Worm (Caenorhabditis elegans) whole organism, L4 larva: ENCODE data around the gene ppm-1.G.

Experiments
- F37D6.2 ChIP-seq: sonication (generic microtip); optimal IDR thresholded peaks from 2 replicates; lab custom pipeline; 2016; ENCODE audit warnings: mild to moderate bottlenecking, missing genetic modification characterization, missing compliant biosample characterization
- F44E2.7 ChIP-seq: fragments of 200-800 bp; sonication (Bioruptor generic); IDR thresholded peaks from 2 replicates; pipeline ENCODE4 v2.1.2; 2022; ENCODE audit warnings: missing genetic modification characterization, missing compliant biosample characterization
- R02D3.7 ChIP-seq: fragments of 150-350 bp; sonication (generic microtip); optimal IDR thresholded peaks from 3 replicates; lab custom pipeline; 2014; ENCODE audit warnings: missing biosample characterization, missing genetic modification characterization
- Y48G9A.11 ChIP-seq: fragments of 200-800 bp; sonication (Bioruptor generic); IDR thresholded peaks from 2 replicates; pipeline ENCODE4 v1.3.6; 2022; ENCODE audit warnings: missing genetic modification reagents, missing genetic modification characterization, missing compliant biosample characterization
- Y5F2A.4 ChIP-seq: fragments of 200-800 bp; sonication (Bioruptor generic); optimal IDR thresholded peaks from 2 replicates; lab custom pipeline; 2018; ENCODE audit warnings: mild to moderate bottlenecking, missing genetic modification characterization, missing compliant biosample characterization
- ZK546.5 ChIP-seq, 2 experiments: sonication (generic microtip); optimal IDR thresholded peaks; 2 replicates each; lab custom pipeline; 2017; ENCODE audit warnings: missing biosample characterization in 2 of 2, missing genetic modification characterization in 2 of 2
- aha-1 ChIP-seq: fragments of 150-350 bp; peaks from one replicate; lab custom pipeline; 2014; ENCODE audit warnings: missing biosample characterization, missing genetic modification characterization
- ama-1 ChIP-seq: fragments of 150-350 bp; optimal IDR thresholded peaks from 2 replicates; lab custom pipeline; 2014; ENCODE audit warnings: inconsistent platforms, mixed read lengths
- attf-4 ChIP-seq: sonication (generic microtip); optimal IDR thresholded peaks from 3 replicates; lab custom pipeline; 2017; ENCODE audit warnings: missing biosample characterization, missing genetic modification characterization
- ceh-20 ChIP-seq: fragments of 200-800 bp; sonication (Bioruptor generic); IDR thresholded peaks from 2 replicates; pipeline ENCODE4 v1.3.6; 2022; ENCODE audit warnings: missing genetic modification reagents, missing genetic modification characterization, missing compliant biosample characterization
- ceh-32 ChIP-seq: sonication (generic microtip); optimal IDR thresholded peaks from 2 replicates; lab custom pipeline; 2016; ENCODE audit warnings: mild to moderate bottlenecking, missing genetic modification characterization, missing compliant biosample characterization; ENCODE audit not compliant: poor library complexity
- ceh-44 ChIP-seq: fragments of 200-800 bp; sonication (Bioruptor generic); IDR thresholded peaks from 2 replicates; pipeline ENCODE4 v1.3.6; 2022; ENCODE audit warnings: missing genetic modification reagents, missing genetic modification characterization, missing compliant biosample characterization
- ceh-62 ChIP-seq: sonication (generic microtip); optimal IDR thresholded peaks from 2 replicates; lab custom pipeline; 2017; ENCODE audit warnings: missing biosample characterization, missing genetic modification characterization
- ceh-82 ChIP-seq: sonication (generic microtip); optimal IDR thresholded peaks from 2 replicates; lab custom pipeline; 2017; ENCODE audit warnings: missing biosample characterization, missing genetic modification characterization
- ces-1 ChIP-seq: fragments of 150-350 bp; sonication (generic microtip); optimal IDR thresholded peaks from 4 replicates; lab custom pipeline; 2014; ENCODE audit warnings: missing biosample characterization, missing genetic modification reagents, missing genetic modification characterization
- cey-2 ChIP-seq: sonication (generic microtip); optimal IDR thresholded peaks from 3 replicates; lab custom pipeline; 2017; ENCODE audit warnings: missing genetic modification characterization, mild to moderate bottlenecking, missing compliant biosample characterization, antibody characterized with exemption, borderline replicate concordance; ENCODE audit not compliant: insufficient read depth
- daf-8 ChIP-seq: fragments of 200-800 bp; sonication (Bioruptor generic); IDR thresholded peaks from 2 replicates; pipeline ENCODE4 v1.3.6; 2022; ENCODE audit warnings: missing genetic modification characterization, missing compliant biosample characterization
- dmd-6 ChIP-seq: fragments of 200-800 bp; sonication (Bioruptor generic); IDR thresholded peaks from 2 replicates; pipeline ENCODE4 v1.3.6; 2022; ENCODE audit warnings: missing genetic modification reagents, missing genetic modification characterization, missing compliant biosample characterization
- dmd-9 ChIP-seq: fragments of 200-800 bp; sonication (Bioruptor generic); IDR thresholded peaks from 2 replicates; pipeline ENCODE4 v1.3.6; 2022; ENCODE audit warnings: missing genetic modification reagents, missing genetic modification characterization, missing compliant biosample characterization
- dpl-1 ChIP-seq: fragments of 150-350 bp; optimal IDR thresholded peaks from 2 replicates; lab custom pipeline; 2014; ENCODE audit warnings: missing biosample characterization, missing genetic modification reagents, missing genetic modification characterization
- dve-1 ChIP-seq: sonication (generic microtip); optimal IDR thresholded peaks from 2 replicates; lab custom pipeline; 2017; ENCODE audit warnings: antibody characterized with exemption, mild to moderate bottlenecking, missing genetic modification characterization, missing compliant biosample characterization; ENCODE audit not compliant: insufficient read depth
- egl-27 ChIP-seq: sonication (generic microtip); optimal IDR thresholded peaks from 3 replicates; lab custom pipeline; 2017; ENCODE audit warnings: missing biosample characterization, missing genetic modification reagents, missing genetic modification characterization
- fkh-10 ChIP-seq: fragments of 150-350 bp; optimal IDR thresholded peaks from 2 replicates; lab custom pipeline; 2014; ENCODE audit warnings: missing biosample characterization, missing genetic modification reagents, missing genetic modification characterization
- fos-1 ChIP-seq: fragments of 150-350 bp; optimal IDR thresholded peaks from 2 replicates; lab custom pipeline; 2014; ENCODE audit warnings: missing biosample characterization, missing genetic modification characterization
- hif-1 ChIP-seq, 2 experiments: sonication (generic microtip); optimal IDR thresholded peaks; 2 replicates each; lab custom pipeline; 2016 to 2017; ENCODE audit warnings: missing compliant biosample characterization in 2 of 2, missing genetic modification characterization in 2 of 2, missing genetic modification reagents in 2 of 2, missing genotype in 2 of 2, mild to moderate bottlenecking in 1 of 2
- hlh-11 ChIP-seq: fragments of 200-800 bp; sonication (Bioruptor generic); optimal IDR thresholded peaks from 2 replicates; lab custom pipeline; 2018; ENCODE audit warnings: mild to moderate bottlenecking, missing genetic modification characterization, missing compliant biosample characterization
- hmg-1.1 ChIP-seq: fragments of 200-800 bp; sonication (Bioruptor generic); IDR thresholded peaks from 2 replicates; pipeline ENCODE4 v1.3.6; 2022; ENCODE audit warnings: missing genetic modification reagents, missing genetic modification characterization, missing compliant biosample characterization
- lin-1 ChIP-seq: fragments of 200-800 bp; sonication (Bioruptor generic); IDR thresholded peaks from 2 replicates; pipeline ENCODE4 v1.3.6; 2022; ENCODE audit warnings: missing genetic modification reagents, missing genetic modification characterization, missing compliant biosample characterization
- lin-15B ChIP-seq: fragments of 150-350 bp; sonication (generic microtip); optimal IDR thresholded peaks from 3 replicates; lab custom pipeline; 2014; ENCODE audit warnings: missing biosample characterization, missing genetic modification characterization
- lin-29 ChIP-seq: fragments of 200-800 bp; sonication (Bioruptor generic); IDR thresholded peaks from 2 replicates; pipeline ENCODE4 v1.3.6; 2022; ENCODE audit warnings: missing genetic modification reagents, missing genetic modification characterization, missing compliant biosample characterization
- lin-38 ChIP-seq: fragments of 200-800 bp; sonication (Bioruptor generic); IDR thresholded peaks from 2 replicates; pipeline ENCODE4 v1.3.6; 2022; ENCODE audit warnings: missing genetic modification reagents, missing genetic modification characterization, missing compliant biosample characterization
- mdt-29 ChIP-seq: fragments of 200-800 bp; sonication (Bioruptor generic); IDR thresholded peaks from 2 replicates; pipeline ENCODE4 v1.3.6; 2022; ENCODE audit warnings: missing genetic modification reagents, missing genetic modification characterization, missing compliant biosample characterization
- nhr-10 ChIP-seq: fragments of 150-350 bp; optimal IDR thresholded peaks from 2 replicates; lab custom pipeline; 2014; ENCODE audit warnings: missing biosample characterization, missing genetic modification characterization
- nhr-11 ChIP-seq: fragments of 150-350 bp; optimal IDR thresholded peaks from 2 replicates; lab custom pipeline; 2014; ENCODE audit warnings: missing biosample characterization, missing genetic modification characterization
- nhr-237 ChIP-seq: sonication (generic microtip); optimal IDR thresholded peaks from 2 replicates; lab custom pipeline; 2017; ENCODE audit warnings: missing biosample characterization, missing genetic modification characterization
- nhr-25 ChIP-seq: sonication (generic microtip); optimal IDR thresholded peaks from 2 replicates; lab custom pipeline; 2017; ENCODE audit warnings: missing genetic modification characterization, mild to moderate bottlenecking, missing compliant biosample characterization, antibody characterized with exemption, moderate library complexity, borderline replicate concordance; ENCODE audit not compliant: insufficient read depth
- nhr-48 ChIP-seq: sonication (generic microtip); optimal IDR thresholded peaks from 2 replicates; lab custom pipeline; 2016; ENCODE audit warnings: mild to moderate bottlenecking, missing genetic modification characterization, missing compliant biosample characterization
- nhr-76 ChIP-seq: fragments of 150-350 bp; optimal IDR thresholded peaks from 2 replicates; lab custom pipeline; 2014; ENCODE audit warnings: missing biosample characterization, missing genetic modification characterization
- nhr-77 ChIP-seq: fragments of 150-350 bp; optimal IDR thresholded peaks from 2 replicates; lab custom pipeline; 2014; ENCODE audit warnings: missing biosample characterization, missing genetic modification characterization
- pha-4 ChIP-seq, 2 experiments: fragments of 150-350 bp in 1 of 2; fragments of 200-800 bp in 1 of 2; sonication (Bioruptor generic) in 1 of 2; IDR thresholded peaks in 1 of 2; optimal IDR thresholded peaks in 1 of 2; 2 replicates each; pipeline versions ENCODE4 v1.3.6 to Lab custom; 2014 to 2022; ENCODE audit warnings: missing genetic modification characterization in 2 of 2, missing genetic modification reagents in 2 of 2, missing biosample characterization in 1 of 2, missing compliant biosample characterization in 1 of 2
- set-16 ChIP-seq: fragments of 200-800 bp; sonication (Bioruptor generic); IDR thresholded peaks from 2 replicates; pipeline ENCODE4 v1.3.6; 2022; ENCODE audit warnings: missing genetic modification reagents, missing genetic modification characterization, missing compliant biosample characterization
- snpc-1.2 ChIP-seq: fragments of 200-800 bp; sonication (Bioruptor generic); IDR thresholded peaks from 2 replicates; pipeline ENCODE4 v1.3.6; 2022; ENCODE audit warnings: missing genetic modification reagents, missing genetic modification characterization, missing compliant biosample characterization
- spr-1 ChIP-seq: sonication (generic microtip); optimal IDR thresholded peaks from 2 replicates; lab custom pipeline; 2016; ENCODE audit warnings: mild to moderate bottlenecking, missing genetic modification characterization, missing compliant biosample characterization
- spr-3 ChIP-seq: fragments of 200-800 bp; sonication (Bioruptor generic); optimal IDR thresholded peaks from 2 replicates; lab custom pipeline; 2018; ENCODE audit warnings: mild to moderate bottlenecking, missing genetic modification characterization, missing compliant biosample characterization
- tag-97 ChIP-seq: fragments of 200-800 bp; sonication (Bioruptor generic); IDR thresholded peaks from 2 replicates; pipeline ENCODE4 v1.3.6; 2022; ENCODE audit warnings: missing genetic modification characterization, missing compliant biosample characterization
- unc-39 ChIP-seq: sonication (generic microtip); optimal IDR thresholded peaks from 2 replicates; lab custom pipeline; 2017; ENCODE audit warnings: missing biosample characterization, missing genetic modification characterization
- vab-7 ChIP-seq: fragments of 200-800 bp; sonication (Bioruptor generic); IDR thresholded peaks from 2 replicates; pipeline ENCODE4 v1.3.6; 2022; ENCODE audit warnings: missing genetic modification reagents, missing genetic modification characterization, missing compliant biosample characterization
- zip-2 ChIP-seq: fragments of 150-350 bp; optimal IDR thresholded peaks from 2 replicates; lab custom pipeline; 2014; ENCODE audit warnings: missing biosample characterization, missing genetic modification characterization
- ztf-11 ChIP-seq: fragments of 150-350 bp; optimal IDR thresholded peaks from 2 replicates; lab custom pipeline; 2014; ENCODE audit warnings: missing biosample characterization, missing genetic modification characterization

ppm-1.G gene

DNA sequence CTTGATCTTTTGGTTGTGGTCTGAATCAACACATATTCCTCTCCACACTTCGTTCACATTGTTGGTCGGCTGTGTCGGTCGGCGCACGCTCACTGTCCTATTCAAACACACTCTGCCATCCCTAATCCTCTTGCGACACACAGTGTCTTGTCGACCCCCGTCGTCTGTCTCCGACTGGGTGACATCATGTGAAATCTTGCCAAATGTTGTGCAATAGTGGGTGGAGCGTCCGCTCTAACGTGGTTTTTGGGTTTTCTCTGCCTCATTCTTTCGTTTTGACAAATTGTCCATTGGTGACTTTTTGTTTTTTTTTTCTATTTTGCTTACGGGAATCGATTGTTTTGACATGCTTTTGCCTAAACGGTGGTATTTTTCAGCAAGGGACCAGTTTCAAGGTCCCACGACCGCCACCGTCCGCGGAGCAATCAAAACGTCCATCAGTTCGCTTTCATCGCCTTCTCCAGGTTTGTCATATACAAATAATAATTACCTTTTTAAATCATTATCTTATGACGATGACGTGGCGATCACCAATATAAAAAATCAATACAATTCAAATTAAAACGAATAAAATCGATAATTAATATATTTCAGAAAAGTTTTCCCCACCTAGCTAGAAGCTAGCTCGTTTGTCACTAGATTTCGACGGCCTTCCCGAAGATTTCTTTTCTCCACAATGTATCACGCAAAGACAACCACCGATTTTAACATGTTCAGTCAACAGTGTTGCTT is 50.4 kb downstream of the ppm-1.G start (continued):
- peak; percentile 98 for TF ChIP-seq dve-1 (tag; lab: Kevin White, UChicago)
- peak; percentile 82 for TF ChIP-seq cey-2
- peak; percentile 98 for TF ChIP-seq hlh-11 (tag; lab: Kevin White, UChicago)
- peak; percentile 96 for TF ChIP-seq fkh-10 (GFP tag; lab: Kevin White, UChicago)
- peak; percentile 75 for TF ChIP-seq spr-1 (tag; lab: Kevin White, UChicago)
- no peak for TF ChIP-seq ceh-32 (tag; lab: Kevin White, UChicago)
- no peak for TF ChIP-seq ceh-82 (tag; lab: Kevin White, UChicago)
- TF ChIP-seq nhr-48 (tag; lab: Kevin White, UChicago): peak; percentile 83
- peak; percentile 96 for TF ChIP-seq nhr-11 (tag; lab: Kevin White, UChicago)
- TF ChIP-seq nhr-25: peak; percentile 92
- peak; percentile 88 for TF ChIP-seq nhr-10 (tag; lab: Kevin White, UChicago)
- peak; percentile 37 for TF ChIP-seq nhr-76 (tag; lab: Kevin White, UChicago)
- TF ChIP-seq dmd-9 (GFP tag; lab: Robert Waterston, UW): peak; percentile 72; the same call in 1 of the 2 replicates
- TF ChIP-seq ceh-44 (GFP tag; lab: Robert Waterston, UW): no peak
- no peak for TF ChIP-seq zip-2 (tag; lab: Kevin White, UChicago)
- TF ChIP-seq ZK546.5 (tag; optimal IDR thresholded peaks at IDR 0.05; lab: Kevin White, UChicago): peak in 1 of 2 experiments; percentile 38
- peak; percentile 78; the same call in 1 of the 2 replicates for TF ChIP-seq lin-1 (GFP tag; lab: Robert Waterston, UW)
- no peak for TF ChIP-seq R02D3.7
- peak; percentile 55; the same call in 1 of the 2 replicates for TF ChIP-seq set-16 (GFP tag; lab: Robert Waterston, UW)
- peak; percentile 97 for TF ChIP-seq ama-1
- peak; percentile 79 for TF ChIP-seq pha-4 (GFP tag; IDR thresholded peaks at IDR 0.05; lab: Robert Waterston, UW)
- TF ChIP-seq pha-4 (tag; optimal IDR thresholded peaks at IDR 0.05; lab: Kevin White, UChicago): peak; percentile 75
- no peak for TF ChIP-seq lin-29
- TF ChIP-seq dpl-1 (GFP tag; lab: Kevin White, UChicago): peak; percentile 69
- peak; percentile 70 for TF ChIP-seq lin-38 (GFP tag; lab: Robert Waterston, UW)
- TF ChIP-seq hif-1 (tag; optimal IDR thresholded peaks at IDR 0.05; lab: Kevin White, UChicago): peak; percentile 52 to 88
- no peak for TF ChIP-seq unc-39 (tag; lab: Kevin White, UChicago)
- no peak for TF ChIP-seq daf-8 (GFP tag; lab: Robert Waterston, UW)
- TF ChIP-seq spr-3: no peak
- no peak for TF ChIP-seq egl-27 (tag; lab: Kevin White, UChicago)
- TF ChIP-seq tag-97 (GFP tag; lab: Robert Waterston, UW): no peak
- no peak for TF ChIP-seq nhr-237 (tag; lab: Kevin White, UChicago)
- TF ChIP-seq lin-15B (tag; lab: Kevin White, UChicago): no peak
- peak; percentile 50; the same call in 1 of the 2 replicates for TF ChIP-seq vab-7
- TF ChIP-seq snpc-1.2: no peak
- TF ChIP-seq F44E2.7 (GFP tag; lab: Robert Waterston, UW): no peak
- peak; percentile 88 for TF ChIP-seq ceh-20
- peak; percentile 32 for TF ChIP-seq F37D6.2 (tag; lab: Kevin White, UChicago)
- TF ChIP-seq ztf-11 (tag; lab: Kevin White, UChicago): no peak
- TF ChIP-seq nhr-77 (tag; lab: Kevin White, UChicago): peak; percentile 98
- TF ChIP-seq aha-1 (tag; lab: Kevin White, UChicago): peak; percentile 99
- no peak for TF ChIP-seq ces-1 (GFP tag; lab: Kevin White, UChicago)
- TF ChIP-seq mdt-29 (GFP tag; lab: Robert Waterston, UW): 0 out of 2 replicates have a peak, but pooled peaks have one; percentile 50
- TF ChIP-seq Y5F2A.4 (GFP tag; lab: Kevin White, UChicago): no peak
- TF ChIP-seq fos-1 (tag; lab: Kevin White, UChicago): peak; percentile 78
- TF ChIP-seq attf-4 (tag; lab: Kevin White, UChicago): peak; percentile 1
- no peak for TF ChIP-seq Y48G9A.11
- no peak for TF ChIP-seq ceh-62 (tag; lab: Kevin White, UChicago)
- TF ChIP-seq hmg-1.1 (GFP tag; lab: Robert Waterston, UW): peak; percentile 90
- peak; percentile 97 for TF ChIP-seq dmd-6
